Worm (Caenorhabditis elegans): ENCODE data around the gene msp-64.

ce11 chrII:5804288-5804687 is 5.8 kb downstream of the msp-64 start:
- no peak for TF ChIP-seq scrt-1 (GFP tag; IDR thresholded peaks at IDR 0.05)
- TF ChIP-seq flt-1 (GFP tag; IDR thresholded peaks at IDR 0.05) = no peak
- TF ChIP-seq ama-1 (optimal IDR thresholded peaks at IDR 0.05) = no peak
- no peak for TF ChIP-seq hmg-4 (GFP tag; optimal IDR thresholded peaks at IDR 0.05)
- TF ChIP-seq ets-7 (tag; optimal IDR thresholded peaks at IDR 0.05) = no peak
- TF ChIP-seq sea-1 (GFP tag; conservative IDR thresholded peaks at IDR 0.05) = no peak
- no peak for TF ChIP-seq ceh-13 (GFP tag; optimal IDR thresholded peaks at IDR 0.05)
- no peak for TF ChIP-seq tra-4 (tag; optimal IDR thresholded peaks at IDR 0.05)
- no peak for TF ChIP-seq F13C5.2 (tag; optimal IDR thresholded peaks at IDR 0.05)
- TF ChIP-seq hmbx-1 (tag; optimal IDR thresholded peaks at IDR 0.05) = no peak
- no peak for TF ChIP-seq ceh-36 (tag; optimal IDR thresholded peaks at IDR 0.05)
- no peak for TF ChIP-seq hnd-1 (tag; optimal IDR thresholded peaks at IDR 0.05)
